Fruit fly (Drosophila melanogaster) whole organism, embryonic: ENCODE results near the gene CG10431.

Experiments
- Aef1 ChIP-seq: fragments of 200-800 bp; sonication (Bioruptor generic); IDR thresholded peaks from 3 replicates; pipeline ENCODE4 v1.3.6; 2022; ENCODE audit warnings: missing biosample characterization, missing genetic modification characterization
- Bgb ChIP-seq: fragments of 200-800 bp; sonication (Bioruptor generic); IDR thresholded peaks from 2 replicates; pipeline ENCODE4 v1.3.6; 2022; ENCODE audit warnings: missing biosample characterization, missing genetic modification characterization; ENCODE audit not compliant: partially characterized antibody
- CG10565 ChIP-seq: fragments of 200-800 bp; sonication (Bioruptor generic); optimal IDR thresholded peaks from 3 replicates; lab custom pipeline; 2016; ENCODE audit warnings: missing biosample characterization, mild to moderate bottlenecking, missing genetic modification characterization
- CG11085 ChIP-seq: fragments of 200-800 bp; sonication (Bioruptor generic); IDR thresholded peaks from 2 replicates; pipeline ENCODE4 v1.3.6; 2022; ENCODE audit warnings: missing biosample characterization, missing genetic modification characterization
- CG11398 ChIP-seq: fragments of 200-800 bp; sonication (Bioruptor generic); optimal IDR thresholded peaks from 2 replicates; lab custom pipeline; 2016; ENCODE audit warnings: missing biosample characterization, missing genetic modification characterization
- CG12071 ChIP-seq: fragments of 200-800 bp; sonication (Bioruptor generic); optimal IDR thresholded peaks from 3 replicates; lab custom pipeline; 2018; ENCODE audit warnings: missing biosample characterization, mild to moderate bottlenecking, missing genetic modification characterization
- CG12104 ChIP-seq: fragments of 200-800 bp; sonication (Bioruptor generic); optimal IDR thresholded peaks from 3 replicates; lab custom pipeline; 2016; ENCODE audit warnings: missing biosample characterization, missing genetic modification characterization
- CG12769 ChIP-seq: fragments of 200-800 bp; sonication (Bioruptor generic); optimal IDR thresholded peaks from 2 replicates; lab custom pipeline; 2019; ENCODE audit warnings: missing biosample characterization, mild to moderate bottlenecking, missing genetic modification characterization, moderate library complexity
- CG18476 ChIP-seq: fragments of 200-800 bp; sonication (Bioruptor generic); optimal IDR thresholded peaks from 2 replicates; lab custom pipeline; 2016; ENCODE audit warnings: missing biosample characterization, mild to moderate bottlenecking, missing genetic modification characterization
- CG18599 ChIP-seq: fragments of 200-800 bp; sonication (Bioruptor generic); optimal IDR thresholded peaks from 3 replicates; lab custom pipeline; 2017; ENCODE audit warnings: missing biosample characterization, missing genetic modification characterization, mild to moderate bottlenecking, moderate library complexity, missing genetic modification reagents
- CG2889 ChIP-seq: fragments of 200-800 bp; sonication (Bioruptor generic); IDR thresholded peaks from 3 replicates; pipeline ENCODE4 v1.3.6; 2022; ENCODE audit warnings: missing biosample characterization, missing genetic modification characterization
- CG31441 ChIP-seq: fragments of 200-800 bp; sonication (Bioruptor generic); IDR thresholded peaks from 2 replicates; pipeline ENCODE4 v1.3.6; 2022; ENCODE audit warnings: missing biosample characterization, missing genetic modification characterization
- CG3847 ChIP-seq: fragments of 200-800 bp; sonication (Bioruptor generic); IDR thresholded peaks from 2 replicates; pipeline ENCODE4 v1.3.6; 2022; ENCODE audit warnings: missing biosample characterization, missing genetic modification characterization
- CG3995 ChIP-seq: fragments of 200-800 bp; sonication (Bioruptor generic); optimal IDR thresholded peaks from 3 replicates; lab custom pipeline; 2016; ENCODE audit warnings: missing biosample characterization, missing genetic modification characterization
- CG7556 ChIP-seq: fragments of 200-800 bp; sonication (Bioruptor generic); optimal IDR thresholded peaks from 2 replicates; lab custom pipeline; 2017; ENCODE audit warnings: missing biosample characterization, mild to moderate bottlenecking, missing genetic modification characterization
- CG8290 ChIP-seq, 3 experiments: fragments of 200-800 bp; sonication (Bioruptor generic); optimal IDR thresholded peaks; 2 replicates each; lab custom pipeline; 2016 to 2019; ENCODE audit warnings: missing biosample characterization in 3 of 3, missing genetic modification characterization in 3 of 3, mild to moderate bottlenecking in 2 of 3, moderate library complexity in 1 of 3
- CG9609 ChIP-seq: fragments of 200-800 bp; sonication (Bioruptor generic); optimal IDR thresholded peaks from 3 replicates; lab custom pipeline; 2016; ENCODE audit warnings: missing biosample characterization, missing genetic modification characterization
- Deaf1 ChIP-seq: fragments of 200-800 bp; optimal IDR thresholded peaks from 3 replicates; lab custom pipeline; 2019; ENCODE audit warnings: missing biosample characterization, mild to moderate bottlenecking, missing genetic modification characterization, moderate library complexity
- Drgx ChIP-seq: fragments of 200-800 bp; sonication (Bioruptor generic); IDR thresholded peaks from 2 replicates; pipeline ENCODE4 v1.3.6; 2022; ENCODE audit warnings: missing biosample characterization, missing genetic modification characterization
- Ets65A ChIP-seq: fragments of 200-800 bp; sonication (Bioruptor generic); peaks from one replicate; lab custom pipeline; 2016; ENCODE audit warnings: missing biosample characterization, missing genetic modification characterization
- Gsc ChIP-seq: fragments of 200-800 bp; sonication (Bioruptor generic); IDR thresholded peaks from 2 replicates; pipeline ENCODE4 v1.3.6; 2022; ENCODE audit warnings: missing biosample characterization, missing genetic modification characterization
- H2.0 ChIP-seq: fragments of 200-800 bp; sonication (Bioruptor generic); IDR thresholded peaks from 2 replicates; pipeline ENCODE4 v1.3.6; 2022; ENCODE audit warnings: missing biosample characterization, missing genetic modification characterization
- HLH3B ChIP-seq: fragments of 200-800 bp; sonication (Bioruptor generic); IDR thresholded peaks from 2 replicates; pipeline ENCODE4 v1.3.6; 2022; ENCODE audit warnings: missing biosample characterization, missing genetic modification characterization
- HLHmδ ChIP-seq: fragments of 200-800 bp; sonication (Bioruptor generic); optimal IDR thresholded peaks from 2 replicates; lab custom pipeline; 2018; ENCODE audit warnings: missing biosample characterization, mild to moderate bottlenecking, missing genetic modification characterization, moderate library complexity
- Hey ChIP-seq: fragments of 200-800 bp; sonication (Bioruptor generic); optimal IDR thresholded peaks from 3 replicates; lab custom pipeline; 2018; ENCODE audit warnings: missing biosample characterization, mild to moderate bottlenecking, missing genetic modification characterization
- Meics ChIP-seq: fragments of 200-800 bp; sonication (Bioruptor generic); optimal IDR thresholded peaks from 2 replicates; lab custom pipeline; 2017; ENCODE audit warnings: missing biosample characterization, mild to moderate bottlenecking, missing genetic modification characterization
- NFAT ChIP-seq: fragments of 200-800 bp; sonication (Bioruptor generic); IDR thresholded peaks from 2 replicates; pipeline ENCODE4 v1.3.6; 2022; ENCODE audit warnings: missing biosample characterization, missing genetic modification characterization
- Side ChIP-seq: fragments of 200-800 bp; sonication (Bioruptor generic); optimal IDR thresholded peaks from 2 replicates; lab custom pipeline; 2016; ENCODE audit warnings: missing biosample characterization, missing genetic modification characterization
- ab ChIP-seq: fragments of 200-800 bp; sonication (Bioruptor generic); optimal IDR thresholded peaks from 2 replicates; lab custom pipeline; 2016; ENCODE audit warnings: missing biosample characterization, missing genetic modification characterization
- abd-A ChIP-seq: fragments of 200-800 bp; sonication (Bioruptor generic); optimal IDR thresholded peaks from 3 replicates; lab custom pipeline; 2019; ENCODE audit warnings: missing biosample characterization, mild to moderate bottlenecking, missing genetic modification characterization, moderate library complexity
- ap ChIP-seq: fragments of 200-800 bp; sonication (Bioruptor generic); IDR thresholded peaks from 2 replicates; pipeline ENCODE4 v1.3.6; 2022; ENCODE audit warnings: missing biosample characterization, missing genetic modification characterization
- btn ChIP-seq: fragments of 200-800 bp; sonication (Bioruptor generic); optimal IDR thresholded peaks from 2 replicates; lab custom pipeline; 2016; ENCODE audit warnings: missing biosample characterization, missing genetic modification characterization
- cas ChIP-seq: fragments of 200-800 bp; sonication (Bioruptor generic); IDR thresholded peaks from 2 replicates; pipeline ENCODE4 v1.3.6; 2022; ENCODE audit warnings: missing biosample characterization, missing genetic modification characterization
- croc ChIP-seq: fragments of 200-800 bp; sonication (Bioruptor generic); conservative IDR thresholded peaks from 3 replicates; pipeline ENCODE4 v1.3.6; 2022; ENCODE audit warnings: missing biosample characterization, missing genetic modification characterization
- crol ChIP-seq: fragments of 200-800 bp; sonication (Bioruptor generic); IDR thresholded peaks from 2 replicates; pipeline ENCODE4 v1.3.6; 2022; ENCODE audit warnings: missing biosample characterization, missing genetic modification characterization
- emc ChIP-seq: fragments of 200-800 bp; sonication (Bioruptor generic); optimal IDR thresholded peaks from 2 replicates; lab custom pipeline; 2016; ENCODE audit warnings: missing biosample characterization, missing genetic modification characterization
- esg ChIP-seq: fragments of 200-800 bp; sonication (Bioruptor generic); conservative IDR thresholded peaks from 2 replicates; pipeline ENCODE4 v1.3.6; 2022; ENCODE audit warnings: missing biosample characterization, missing genetic modification characterization
- fru ChIP-seq: fragments of >200 bp; optimal IDR thresholded peaks from 2 replicates; lab custom pipeline; 2017
- lab ChIP-seq: fragments of 200-800 bp; sonication (Bioruptor generic); optimal IDR thresholded peaks from 3 replicates; lab custom pipeline; 2017; ENCODE audit warnings: missing biosample characterization, missing genetic modification characterization, mild to moderate bottlenecking, moderate library complexity, missing genetic modification reagents
- lilli ChIP-seq: fragments of 200-800 bp; sonication (Bioruptor generic); optimal IDR thresholded peaks from 3 replicates; lab custom pipeline; 2016; ENCODE audit warnings: missing biosample characterization, missing genetic modification characterization
- mirr ChIP-seq: fragments of 200-800 bp; sonication (Bioruptor generic); optimal IDR thresholded peaks from 3 replicates; lab custom pipeline; 2018; ENCODE audit warnings: missing biosample characterization, mild to moderate bottlenecking, missing genetic modification characterization
- sd ChIP-seq: fragments of 200-800 bp; sonication (Bioruptor generic); optimal IDR thresholded peaks from 3 replicates; lab custom pipeline; 2018; ENCODE audit warnings: missing biosample characterization, mild to moderate bottlenecking, missing genetic modification characterization, moderate library complexity
- sim ChIP-seq: fragments of 200-800 bp; sonication (Bioruptor generic); IDR thresholded peaks from 2 replicates; pipeline ENCODE4 v1.3.6; 2022; ENCODE audit warnings: missing biosample characterization, missing genetic modification characterization
- slbo ChIP-seq: fragments of 200-800 bp; sonication (Bioruptor generic); IDR thresholded peaks from 2 replicates; pipeline ENCODE4 v1.3.6; 2022; ENCODE audit warnings: missing biosample characterization, missing genetic modification characterization
- sob ChIP-seq: fragments of 200-800 bp; sonication (Bioruptor generic); IDR thresholded peaks from 2 replicates; pipeline ENCODE4 v1.3.6; 2022; ENCODE audit warnings: missing biosample characterization, missing genetic modification characterization
- vnd ChIP-seq: fragments of 200-800 bp; sonication (Bioruptor generic); IDR thresholded peaks from 3 replicates; pipeline ENCODE4 v1.3.6; 2022; ENCODE audit warnings: missing biosample characterization, missing genetic modification characterization; ENCODE audit not compliant: partially characterized antibody
- wor ChIP-seq: fragments of 200-800 bp; sonication (Bioruptor generic); IDR thresholded peaks from 2 replicates; pipeline ENCODE4 v1.3.6; 2022; ENCODE audit warnings: missing biosample characterization, missing genetic modification characterization

The CG10431 gene

dm6 chr2L:19014881-19015366 lies 40.4 kb downstream of the CG10431 start:
- TF ChIP-seq vnd = no peak
- no peak for TF ChIP-seq HLH3B (GFP tag; lab: Robert Waterston, UW)
- peak; percentile 9; the same call in 1 of the 2 replicates for TF ChIP-seq wor
- peak; percentile 72 for TF ChIP-seq sd (tag; lab: Kevin White, UChicago)
- peak; percentile 53 for TF ChIP-seq CG7556 (GFP tag; lab: Kevin White, UChicago)
- TF ChIP-seq CG31441 (GFP tag; lab: Robert Waterston, UW) = 0 out of 2 replicates have a peak, but pooled peaks have one; percentile 4
- TF ChIP-seq emc (GFP tag; lab: Kevin White, UChicago) = no peak
- TF ChIP-seq lilli (GFP tag; lab: Kevin White, UChicago) = peak; percentile 24
- TF ChIP-seq CG9609 (GFP tag; lab: Kevin White, UChicago) = no peak
- TF ChIP-seq btn (GFP tag; lab: Kevin White, UChicago) = no peak
- no peak for TF ChIP-seq Drgx (GFP tag; lab: Robert Waterston, UW)
- no peak for TF ChIP-seq CG11085 (GFP tag; lab: Robert Waterston, UW)
- TF ChIP-seq abd-A (tag; lab: Kevin White, UChicago) = peak; percentile 5
- peak; percentile 82 for TF ChIP-seq crol (GFP tag; lab: Robert Waterston, UW)
- TF ChIP-seq CG18476 (GFP tag; lab: Kevin White, UChicago) = peak; percentile 0
- TF ChIP-seq ab (GFP tag; lab: Kevin White, UChicago) = no peak
- TF ChIP-seq sim (GFP tag; lab: Robert Waterston, UW) = no peak
- TF ChIP-seq esg = 0 out of 2 replicates have a peak, but pooled peaks have one; percentile 2
- TF ChIP-seq Hey (tag; lab: Kevin White, UChicago) = peak; percentile 71
- peak; percentile 44 for TF ChIP-seq Ets65A (GFP tag; lab: Kevin White, UChicago)
- TF ChIP-seq CG12071 (GFP tag; lab: Kevin White, UChicago) = no peak
- peak; percentile 68 for TF ChIP-seq Deaf1 (tag; lab: Kevin White, UChicago)
- no peak for TF ChIP-seq CG12769 (tag; lab: Kevin White, UChicago)
- no peak for TF ChIP-seq Gsc (GFP tag; lab: Robert Waterston, UW)
- TF ChIP-seq CG3847 = no peak
- TF ChIP-seq CG2889 (GFP tag; lab: Robert Waterston, UW) = 0 out of 3 replicates have a peak, but pooled peaks have one; percentile 10
- TF ChIP-seq CG8290 (GFP tag; optimal IDR thresholded peaks at IDR 0.05; lab: Kevin White, UChicago) = no peak
- TF ChIP-seq CG8290 (tag; optimal IDR thresholded peaks at IDR 0.05; lab: Kevin White, UChicago) = no peak
- peak; percentile 38 for TF ChIP-seq lab (GFP tag; lab: Kevin White, UChicago)
- TF ChIP-seq CG18599 (GFP tag; lab: Kevin White, UChicago) = peak; percentile 57
- no peak for TF ChIP-seq Side
- 0 out of 3 replicates have a peak, but pooled peaks have one; percentile 4 for TF ChIP-seq croc
- TF ChIP-seq CG10565 (GFP tag; lab: Kevin White, UChicago) = no peak
- peak; percentile 31 for TF ChIP-seq CG12104 (GFP tag; lab: Kevin White, UChicago)
- no peak for TF ChIP-seq HLHmδ (GFP tag; lab: Kevin White, UChicago)
- TF ChIP-seq Bgb (GFP tag; lab: Robert Waterston, UW) = peak; percentile 33; the same call in 1 of the 2 replicates
- 0 out of 2 replicates have a peak, but pooled peaks have one; percentile 1 for TF ChIP-seq slbo (GFP tag; lab: Robert Waterston, UW)
- TF ChIP-seq sob (GFP tag; lab: Robert Waterston, UW) = 0 out of 2 replicates have a peak, but pooled peaks have one; percentile 2
- no peak for TF ChIP-seq CG3995
- TF ChIP-seq cas (GFP tag; lab: Robert Waterston, UW) = no peak
- peak; percentile 46 for TF ChIP-seq mirr (GFP tag; lab: Kevin White, UChicago)
- TF ChIP-seq fru = no peak
- no peak for TF ChIP-seq NFAT (GFP tag; lab: Robert Waterston, UW)
- no peak for TF ChIP-seq ap
- no peak for TF ChIP-seq H2.0
- TF ChIP-seq Meics (GFP tag; lab: Kevin White, UChicago) = peak; percentile 40
- TF ChIP-seq CG11398 = no peak
- 0 out of 3 replicates have a peak, but pooled peaks have one; percentile 2 for TF ChIP-seq Aef1 (GFP tag; lab: Robert Waterston, UW)
